Worm (Caenorhabditis elegans): Measurements from ENCODE around the gene nlp-23.

Gene nlp-23

ce11 chrX:2347962-2348361 is 5.2 kb upstream of the nlp-23 start:
- TF ChIP-seq T20F7.1 (GFP tag; optimal IDR thresholded peaks at IDR 0.05): no peak
- no peak for TF ChIP-seq nhr-111 (GFP tag; optimal IDR thresholded peaks at IDR 0.05)
- no peak for TF ChIP-seq dmd-9 (GFP tag; IDR thresholded peaks at IDR 0.05)
- TF ChIP-seq madf-5 (GFP tag; IDR thresholded peaks at IDR 0.05): no peak
- TF ChIP-seq fkh-10 (GFP tag; optimal IDR thresholded peaks at IDR 0.05): no peak
- no peak for TF ChIP-seq dmd-8 (GFP tag; IDR thresholded peaks at IDR 0.05)

- TF ChIP-seq unc-62 (GFP tag; optimal IDR thresholded peaks at IDR 0.05 in 1 of 2) (no peak), unc-62 (tag; optimal IDR thresholded peaks at IDR 0.05) (no peak), ztf-11 (tag; optimal IDR thresholded peaks at IDR 0.05) (no peak), arid-1 (GFP tag; conservative IDR thresholded peaks at IDR 0.05) (no peak), jun-1 (tag; optimal IDR thresholded peaks at IDR 0.05) (no peak), ces-1 (GFP tag; optimal IDR thresholded peaks at IDR 0.05) (no peak), ZK337.2 (GFP tag; IDR thresholded peaks at IDR 0.05) (no peak), pha-4 (GFP tag; IDR thresholded peaks at IDR 0.05) (no peak), pha-4 (tag; optimal IDR thresholded peaks at IDR 0.05) (no peak), dmd-6 (GFP tag; IDR thresholded peaks at IDR 0.05) (no peak), mes-2 (tag; optimal IDR thresholded peaks at IDR 0.05; ENCODE audit: poor library complexity, severe bottlenecking) (no peak), dmd-8 (GFP tag; IDR thresholded peaks at IDR 0.05) (no peak), php-3 (GFP tag; IDR thresholded peaks at IDR 0.05) (no peak), zag-1 (tag; optimal IDR thresholded peaks at IDR 0.05) (no peak)
These were observed 1.9 kb upstream of the nlp-23 start, which contains the start of gene nlp-2 for ce11 chrX:2344666-2345065. Gene nlp-2, minus strand, starts transcription at chrX:2344766.

DNA sequence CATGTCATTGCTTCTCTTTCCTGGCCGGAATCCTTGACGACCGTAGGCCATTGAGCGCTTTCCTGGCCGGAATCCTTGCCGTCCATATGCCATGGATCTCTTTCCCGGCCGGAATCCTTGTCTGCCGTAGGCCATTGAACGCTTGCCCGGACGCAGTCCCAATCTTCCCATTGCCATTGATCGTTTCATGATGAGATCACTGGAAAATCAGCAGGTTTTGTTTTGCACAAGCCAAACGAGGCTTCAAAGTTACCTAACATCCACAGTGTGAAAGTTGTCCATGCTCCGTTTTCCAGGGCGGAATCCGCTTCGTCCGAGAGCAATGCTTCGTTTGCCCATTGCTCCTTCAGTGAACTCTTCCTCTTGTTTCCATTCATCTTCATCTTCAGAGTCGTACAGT is 1.3 kb upstream of the nlp-23 start:
- TF ChIP-seq mxl-2 (GFP tag; conservative IDR thresholded peaks at IDR 0.05): no peak
- peak; percentile 52 for TF ChIP-seq aha-1 (tag)
- no peak for TF ChIP-seq zip-2 (tag; optimal IDR thresholded peaks at IDR 0.05)

DNA sequence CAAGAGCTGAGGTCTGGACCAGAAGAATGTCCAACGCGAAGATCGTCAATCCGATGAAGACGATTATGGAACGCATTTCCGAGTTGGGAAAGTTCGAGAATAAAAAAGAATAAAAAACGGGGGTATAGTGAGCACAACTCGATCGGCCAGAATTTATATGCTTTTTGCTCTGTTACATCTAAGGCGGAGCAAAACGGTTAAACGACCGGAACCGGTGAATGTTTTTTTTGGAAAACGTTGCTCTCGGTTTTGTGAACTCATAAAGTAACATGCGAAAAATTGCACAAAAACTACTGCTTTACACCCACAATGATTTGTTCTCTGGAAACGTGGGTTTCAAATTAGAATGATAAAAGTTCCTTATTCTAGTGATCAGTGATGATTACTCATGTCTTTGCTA is 770 bp downstream of the nlp-23 start, which contains the start of gene nlp-22:
Gene nlp-22 (minus strand): TSS at position 101 of the 400 bp plus-strand sequence.
- TF ChIP-seq jun-1 (tag; optimal IDR thresholded peaks at IDR 0.05) (no peak), hlh-11 (tag; optimal IDR thresholded peaks at IDR 0.05) (no peak), daf-8 (GFP tag; IDR thresholded peaks at IDR 0.05) (no peak)

DNA sequence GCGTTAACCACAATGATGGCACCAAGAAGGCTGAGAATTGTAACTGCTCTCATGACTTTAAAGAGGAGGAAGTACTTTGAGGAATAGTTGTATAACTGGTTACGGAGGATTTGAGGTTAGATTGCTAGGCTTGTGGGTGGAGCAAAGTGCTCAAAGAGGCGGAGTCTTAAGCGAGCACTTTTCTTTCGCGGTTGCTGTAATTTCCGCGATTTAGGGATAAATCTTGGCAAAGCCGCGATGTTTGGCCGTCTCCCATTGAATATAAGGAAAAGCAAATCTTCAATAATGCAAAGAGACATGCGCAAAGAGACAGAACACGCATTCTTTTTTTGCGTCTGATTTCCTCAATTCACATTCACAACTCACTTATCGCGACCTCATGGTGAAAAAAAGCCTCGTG is 4.5 kb downstream of the nlp-23 start, which contains the start of gene nlp-45:
Gene nlp-45 (minus strand): TSS at position 101 of the 400 bp plus-strand sequence.
- no peak for TF ChIP-seq arid-1 (GFP tag; conservative IDR thresholded peaks at IDR 0.05)
- TF ChIP-seq hif-1 (tag; optimal IDR thresholded peaks at IDR 0.05): no peak
- TF ChIP-seq F44E2.7 (GFP tag; IDR thresholded peaks at IDR 0.05): no peak
- TF ChIP-seq snpc-1.2 (GFP tag; IDR thresholded peaks at IDR 0.05): no peak
- TF ChIP-seq nhr-10 (tag; optimal IDR thresholded peaks at IDR 0.05): no peak
- no peak for TF ChIP-seq jun-1 (tag; optimal IDR thresholded peaks at IDR 0.05)
- no peak for TF ChIP-seq Y48G9A.11 (GFP tag; IDR thresholded peaks at IDR 0.05)
- no peak for TF ChIP-seq attf-4 (tag; optimal IDR thresholded peaks at IDR 0.05)
- TF ChIP-seq egl-27 (tag; optimal IDR thresholded peaks at IDR 0.05): no peak
- no peak for TF ChIP-seq nhr-11 (tag; optimal IDR thresholded peaks at IDR 0.05)
- TF ChIP-seq nhr-237 (tag; optimal IDR thresholded peaks at IDR 0.05): no peak
- TF ChIP-seq lim-7 (GFP tag; IDR thresholded peaks at IDR 0.05): no peak
- TF ChIP-seq mdt-29 (GFP tag; IDR thresholded peaks at IDR 0.05): no peak
- no peak for TF ChIP-seq cey-2 (tag; optimal IDR thresholded peaks at IDR 0.05; ENCODE audit: borderline replicate concordance, insufficient read depth)
- TF ChIP-seq ceh-82 (tag; optimal IDR thresholded peaks at IDR 0.05): no peak
- no peak for TF ChIP-seq nhr-76 (tag; optimal IDR thresholded peaks at IDR 0.05)
- TF ChIP-seq ZK546.5 (tag; optimal IDR thresholded peaks at IDR 0.05): no peak
- TF ChIP-seq spr-1 (tag; optimal IDR thresholded peaks at IDR 0.05): no peak
- no peak for TF ChIP-seq nhr-28 (tag; optimal IDR thresholded peaks at IDR 0.05)
